Fruit fly (Drosophila melanogaster) whole organism, embryonic: ENCODE data around the gene sea.

Experiments used
- Antp ChIP-seq: fragments of 200-800 bp; sonication (Bioruptor generic); optimal IDR thresholded peaks from 3 replicates; lab custom pipeline; 2016; ENCODE audit warnings: missing biosample characterization, missing genetic modification characterization
- Atf-2 ChIP-seq: fragments of 200-800 bp; sonication (Bioruptor generic); optimal IDR thresholded peaks from 2 replicates; lab custom pipeline; 2016; ENCODE audit warnings: missing biosample characterization, missing genetic modification characterization
- Awh ChIP-seq: fragments of 200-800 bp; sonication (Bioruptor generic); IDR thresholded peaks from 2 replicates; pipeline ENCODE4, ENCODE4 v1.3.6; 2022; ENCODE audit warnings: missing biosample characterization, missing genetic modification characterization
- CG10267 ChIP-seq: fragments of 200-800 bp; sonication (Bioruptor generic); optimal IDR thresholded peaks from 2 replicates; lab custom pipeline; 2018; ENCODE audit warnings: missing biosample characterization, mild to moderate bottlenecking, missing genetic modification characterization, moderate library complexity
- CG11398 ChIP-seq: fragments of 200-800 bp; sonication (Bioruptor generic); optimal IDR thresholded peaks from 2 replicates; lab custom pipeline; 2016; ENCODE audit warnings: missing biosample characterization, missing genetic modification characterization
- CG11456 ChIP-seq: fragments of 200-800 bp; sonication (Bioruptor generic); IDR thresholded peaks from 3 replicates; pipeline ENCODE4 v1.3.6; 2022; ENCODE audit warnings: missing biosample characterization, missing genetic modification characterization
- CG11504 ChIP-seq: fragments of 200-800 bp; sonication (Bioruptor generic); optimal IDR thresholded peaks from 3 replicates; lab custom pipeline; 2019; ENCODE audit warnings: missing biosample characterization, mild to moderate bottlenecking, missing genetic modification characterization, moderate library complexity
- CG11695 ChIP-seq: fragments of 200-800 bp; sonication (Bioruptor generic); IDR thresholded peaks from 3 replicates; pipeline ENCODE4 v1.3.6; 2022; ENCODE audit warnings: missing biosample characterization, missing genetic modification characterization
- CG12104 ChIP-seq: fragments of 200-800 bp; sonication (Bioruptor generic); optimal IDR thresholded peaks from 3 replicates; lab custom pipeline; 2016; ENCODE audit warnings: missing biosample characterization, missing genetic modification characterization
- CG12659 ChIP-seq: fragments of 200-800 bp; sonication (Bioruptor generic); optimal IDR thresholded peaks from 3 replicates; lab custom pipeline; 2017; ENCODE audit warnings: mild to moderate bottlenecking, missing biosample characterization, missing genetic modification reagents, missing genetic modification characterization
- CG12942 ChIP-seq: fragments of 200-800 bp; sonication (Bioruptor generic); optimal IDR thresholded peaks from 3 replicates; lab custom pipeline; 2016; ENCODE audit warnings: missing biosample characterization, missing genetic modification characterization
- CG13894 ChIP-seq: fragments of 200-800 bp; sonication (Bioruptor generic); optimal IDR thresholded peaks from 3 replicates; lab custom pipeline; 2018; ENCODE audit warnings: missing biosample characterization, mild to moderate bottlenecking, missing genetic modification characterization, moderate library complexity
- CG14050 ChIP-seq: fragments of 200-800 bp; sonication (Bioruptor generic); IDR thresholded peaks from 3 replicates; pipeline ENCODE4 v1.3.6; 2022; ENCODE audit warnings: missing biosample characterization, missing genetic modification characterization
- CG16779 ChIP-seq: fragments of 200-800 bp; sonication (Bioruptor generic); IDR thresholded peaks from 2 replicates; pipeline ENCODE4 v1.3.6; 2022; ENCODE audit warnings: missing biosample characterization, missing genetic modification characterization
- CG17186 ChIP-seq: fragments of 200-800 bp; sonication (Bioruptor generic); optimal IDR thresholded peaks from 3 replicates; lab custom pipeline; 2017; ENCODE audit warnings: missing biosample characterization, missing genetic modification reagents, missing genetic modification characterization
- CG17361 ChIP-seq: fragments of 200-800 bp; sonication (Bioruptor generic); IDR thresholded peaks from 3 replicates; pipeline ENCODE4 v1.3.6; 2022; ENCODE audit warnings: missing biosample characterization, missing genetic modification characterization
- CG32767 ChIP-seq: fragments of 200-800 bp; sonication (Bioruptor generic); IDR thresholded peaks from 2 replicates; pipeline ENCODE4 v1.3.6; 2022; ENCODE audit warnings: missing biosample characterization, missing genetic modification characterization
- CG4617 ChIP-seq: fragments of 200-800 bp; sonication (Bioruptor generic); optimal IDR thresholded peaks from 3 replicates; lab custom pipeline; 2016; ENCODE audit warnings: missing biosample characterization, missing genetic modification characterization, borderline replicate concordance
- CG7372 ChIP-seq: fragments of 200-800 bp; sonication (Bioruptor generic); IDR thresholded peaks from 2 replicates; pipeline ENCODE4 v1.3.6; 2022; ENCODE audit warnings: missing biosample characterization, missing genetic modification characterization
- CG7745 ChIP-seq: fragments of 200-800 bp; sonication (Bioruptor generic); optimal IDR thresholded peaks from 2 replicates; lab custom pipeline; 2018; ENCODE audit warnings: missing biosample characterization, mild to moderate bottlenecking, missing genetic modification characterization, moderate library complexity
- CG7839 ChIP-seq: fragments of 200-800 bp; sonication (Bioruptor generic); optimal IDR thresholded peaks from 3 replicates; lab custom pipeline; 2018; ENCODE audit warnings: missing biosample characterization, mild to moderate bottlenecking, missing genetic modification characterization, moderate library complexity
- CG9215 ChIP-seq: fragments of 200-800 bp; sonication (Bioruptor generic); IDR thresholded peaks from 2 replicates; pipeline ENCODE4 v1.3.6; 2022; ENCODE audit warnings: missing biosample characterization, missing genetic modification characterization
- CG9727 ChIP-seq: fragments of 200-800 bp; sonication (Bioruptor generic); optimal IDR thresholded peaks from 3 replicates; lab custom pipeline; 2017; ENCODE audit warnings: missing biosample characterization, mild to moderate bottlenecking, missing genetic modification characterization
- CG9932 ChIP-seq: fragments of 200-800 bp; sonication (Bioruptor generic); IDR thresholded peaks from 2 replicates; pipeline ENCODE4 v1.3.6; 2022; ENCODE audit warnings: missing biosample characterization, missing genetic modification characterization
- Chrac-16 ChIP-seq: fragments of 200-800 bp; sonication (Bioruptor generic); optimal IDR thresholded peaks from 3 replicates; lab custom pipeline; 2016; ENCODE audit warnings: missing biosample characterization, missing genetic modification characterization
- D19A ChIP-seq: fragments of 200-800 bp; optimal IDR thresholded peaks from 3 replicates; lab custom pipeline; 2019; ENCODE audit warnings: missing biosample characterization, mild to moderate bottlenecking, missing genetic modification characterization, moderate library complexity
- Dp ChIP-seq: fragments of 200-800 bp; sonication (Bioruptor generic); optimal IDR thresholded peaks from 2 replicates; lab custom pipeline; 2018; ENCODE audit warnings: missing biosample characterization, mild to moderate bottlenecking, missing genetic modification characterization, moderate library complexity
- Ets97D ChIP-seq: fragments of 200-800 bp; sonication (Bioruptor generic); optimal IDR thresholded peaks from 3 replicates; lab custom pipeline; 2016; ENCODE audit warnings: missing biosample characterization, missing genetic modification characterization
- Med ChIP-seq: fragments of 200-800 bp; sonication (Bioruptor generic); peaks from one replicate; lab custom pipeline; 2016; ENCODE audit warnings: missing biosample characterization, missing genetic modification characterization, mild to moderate bottlenecking, inconsistent platforms, moderate library complexity
- NK7.1 ChIP-seq: fragments of 200-800 bp; sonication (Bioruptor generic); optimal IDR thresholded peaks from 3 replicates; lab custom pipeline; 2016; ENCODE audit warnings: missing biosample characterization, missing genetic modification characterization
- Nf-YA ChIP-seq: fragments of 200-800 bp; sonication (Bioruptor generic); IDR thresholded peaks from 2 replicates; pipeline ENCODE4 v1.3.6; 2022; ENCODE audit warnings: missing biosample characterization, missing genetic modification characterization
- Ptx1 ChIP-seq: fragments of 200-800 bp; sonication (Bioruptor generic); IDR thresholded peaks from 2 replicates; pipeline ENCODE4 v1.3.6; 2022; ENCODE audit warnings: missing biosample characterization, missing genetic modification characterization
- Sox102F ChIP-seq: fragments of 200-800 bp; sonication (Bioruptor generic); optimal IDR thresholded peaks from 2 replicates; lab custom pipeline; 2018; ENCODE audit warnings: missing biosample characterization, mild to moderate bottlenecking, missing genetic modification characterization, moderate library complexity
- Ssrp ChIP-seq: fragments of 200-800 bp; sonication (Bioruptor generic); optimal IDR thresholded peaks from 2 replicates; lab custom pipeline; 2018; ENCODE audit warnings: missing biosample characterization, mild to moderate bottlenecking, missing genetic modification characterization, moderate library complexity
- Trl ChIP-seq, 3 experiments: fragments of >200 bp in 2 of 3; fragments of 200-800 bp in 1 of 3; sonication (Bioruptor generic) in 1 of 3; optimal IDR thresholded peaks; 2 replicates in 1 of 3; 3 replicates in 2 of 3; lab custom pipeline; 2016 to 2017; ENCODE audit warnings: missing biosample characterization in 1 of 3, missing genetic modification characterization in 1 of 3
- Usf ChIP-seq: fragments of 200-800 bp; sonication (Bioruptor generic); optimal IDR thresholded peaks from 2 replicates; lab custom pipeline; 2017; ENCODE audit warnings: missing genotype, missing biosample characterization, missing genetic modification characterization
- bowl ChIP-seq: fragments of 200-800 bp; sonication (Bioruptor generic); IDR thresholded peaks from 2 replicates; pipeline ENCODE4 v1.3.6; 2022; ENCODE audit warnings: missing biosample characterization, missing genetic modification characterization
- caup ChIP-seq: fragments of 200-800 bp; sonication (Bioruptor generic); optimal IDR thresholded peaks from 3 replicates; lab custom pipeline; 2017; ENCODE audit warnings: missing biosample characterization, mild to moderate bottlenecking, missing genetic modification characterization, moderate library complexity; ENCODE audit not compliant: severe bottlenecking
- cwo ChIP-seq: fragments of 200-800 bp; sonication (Bioruptor generic); optimal IDR thresholded peaks from 3 replicates; lab custom pipeline; 2017; ENCODE audit warnings: missing biosample characterization, missing genetic modification characterization, mild to moderate bottlenecking, moderate library complexity, missing genetic modification reagents
- da ChIP-seq: fragments of 200-800 bp; sonication (Bioruptor generic); optimal IDR thresholded peaks from 2 replicates; lab custom pipeline; 2016; ENCODE audit warnings: missing biosample characterization, missing genetic modification characterization
- gcm2 ChIP-seq: fragments of 200-800 bp; sonication (Bioruptor generic); optimal IDR thresholded peaks from 2 replicates; lab custom pipeline; 2016; ENCODE audit warnings: missing biosample characterization, missing genetic modification characterization
- p53 ChIP-seq: fragments of 200-800 bp; sonication (Bioruptor generic); optimal IDR thresholded peaks from 2 replicates; lab custom pipeline; 2016; ENCODE audit warnings: missing biosample characterization, missing genetic modification characterization
- pb ChIP-seq: fragments of 200-800 bp; sonication (Bioruptor generic); optimal IDR thresholded peaks from 3 replicates; lab custom pipeline; 2016; ENCODE audit warnings: missing biosample characterization, missing genetic modification characterization
- repo ChIP-seq: fragments of 200-800 bp; sonication (Bioruptor generic); optimal IDR thresholded peaks from 2 replicates; lab custom pipeline; 2016; ENCODE audit warnings: missing biosample characterization, missing genetic modification characterization
- schlank ChIP-seq: fragments of 200-800 bp; sonication (Bioruptor generic); optimal IDR thresholded peaks from 2 replicates; lab custom pipeline; 2018; ENCODE audit warnings: missing biosample characterization, mild to moderate bottlenecking, missing genetic modification characterization
- sens-2 ChIP-seq: fragments of 200-800 bp; sonication (Bioruptor generic); IDR thresholded peaks from 2 replicates; pipeline ENCODE4 v1.3.6; 2022; ENCODE audit warnings: missing biosample characterization, missing genetic modification characterization
- slbo ChIP-seq: fragments of 200-800 bp; sonication (Bioruptor generic); IDR thresholded peaks from 2 replicates; pipeline ENCODE4 v1.3.6; 2022; ENCODE audit warnings: missing biosample characterization, missing genetic modification characterization
- trem ChIP-seq: fragments of 200-800 bp; optimal IDR thresholded peaks from 3 replicates; lab custom pipeline; 2019; ENCODE audit warnings: missing biosample characterization, mild to moderate bottlenecking, missing genetic modification characterization, moderate library complexity
- trh ChIP-seq: fragments of 200-800 bp; sonication (Bioruptor generic); optimal IDR thresholded peaks from 2 replicates; lab custom pipeline; 2016; ENCODE audit warnings: missing biosample characterization, missing genetic modification characterization

The sea gene

DNA sequence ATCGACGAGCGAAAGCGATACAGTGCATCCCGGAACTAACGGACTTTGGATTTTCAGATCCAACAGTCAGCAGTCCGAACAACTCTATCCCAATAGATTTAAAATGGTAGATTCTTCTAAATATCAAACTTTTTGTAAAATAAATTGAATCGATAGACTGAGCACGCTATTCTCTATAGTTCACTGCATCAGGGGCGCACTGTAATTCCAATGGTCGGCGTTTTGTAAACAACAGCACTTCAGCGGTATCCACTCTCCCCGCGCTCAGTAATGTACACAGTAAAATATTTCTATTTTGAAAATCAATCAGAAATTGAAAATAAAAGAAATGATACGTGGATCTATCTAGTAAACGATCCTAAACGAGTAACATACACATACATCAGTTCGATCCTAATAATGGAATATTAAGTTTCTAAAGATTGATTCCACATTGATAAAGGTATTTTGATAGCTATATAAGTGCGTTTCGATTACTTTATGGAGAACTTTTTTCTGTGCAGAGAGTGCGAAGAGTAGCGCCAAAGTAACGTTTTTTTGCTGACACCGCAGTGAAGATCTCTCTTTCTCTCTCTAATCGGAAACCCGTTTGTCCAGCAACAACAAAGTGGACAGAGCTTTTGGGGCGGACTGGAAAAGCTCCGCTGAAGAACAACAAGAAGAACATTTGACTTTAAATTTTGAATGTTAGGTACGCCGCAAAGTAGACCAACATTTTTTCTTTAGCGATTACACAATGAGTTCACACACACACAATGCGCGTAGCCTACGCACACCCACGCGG, 4.3 kb downstream of the sea start (continued):
- no peak for TF ChIP-seq Dp (GFP tag; lab: Kevin White, UChicago)
- peak; percentile 64 for TF ChIP-seq Ets97D (GFP tag; lab: Kevin White, UChicago)
- peak; percentile 59 for TF ChIP-seq trh
- peak; percentile 98 for TF ChIP-seq Med
- TF ChIP-seq Awh (GFP tag; lab: Robert Waterston, UW) = peak; percentile 94
- peak; percentile 92 for TF ChIP-seq cwo (GFP tag; lab: Kevin White, UChicago)
- peak; percentile 96 for TF ChIP-seq Ptx1 (GFP tag; lab: Robert Waterston, UW)
- TF ChIP-seq CG14050 (GFP tag; lab: Robert Waterston, UW) = peak; percentile 73
- TF ChIP-seq CG13894 (tag; lab: Kevin White, UChicago) = peak; percentile 91
- peak; percentile 48 for TF ChIP-seq p53 (GFP tag; lab: Kevin White, UChicago)
- peak; percentile 94 for TF ChIP-seq NK7.1 (GFP tag; lab: Kevin White, UChicago)
- peak; percentile 59 for TF ChIP-seq CG17186
- peak; percentile 74 for TF ChIP-seq sens-2
- no peak for TF ChIP-seq CG7745 (tag; lab: Kevin White, UChicago)
- TF ChIP-seq CG12659 (GFP tag; lab: Kevin White, UChicago) = peak; percentile 88
- peak; percentile 92 for TF ChIP-seq CG11456
- TF ChIP-seq Atf-2 (GFP tag; lab: Kevin White, UChicago) = peak; percentile 83
- peak; percentile 90 for TF ChIP-seq caup (GFP tag; lab: Kevin White, UChicago)
- peak; percentile 68; the same call in 1 of the 2 replicates for TF ChIP-seq CG32767 (GFP tag; lab: Robert Waterston, UW)
- TF ChIP-seq CG7372 = peak; percentile 86
- TF ChIP-seq gcm2 (GFP tag; lab: Kevin White, UChicago) = peak; percentile 82
- peak; percentile 81 for TF ChIP-seq CG11398 (GFP tag; lab: Kevin White, UChicago)
- peak; percentile 70 for TF ChIP-seq CG4617 (GFP tag; lab: Kevin White, UChicago)
- peak; percentile 91 for TF ChIP-seq pb (GFP tag; lab: Kevin White, UChicago)
- peak; percentile 89 for TF ChIP-seq D19A (tag; lab: Kevin White, UChicago)
- TF ChIP-seq Trl (optimal IDR thresholded peaks at IDR 0.05; lab: Kevin White, UChicago) = peak; percentile 48 to 90
- TF ChIP-seq Trl (GFP tag; optimal IDR thresholded peaks at IDR 0.05; lab: Kevin White, UChicago) = peak; percentile 96
- TF ChIP-seq CG11695 (GFP tag; lab: Robert Waterston, UW) = peak; percentile 90
- peak; percentile 88 for TF ChIP-seq repo
- TF ChIP-seq CG9727 (GFP tag; lab: Kevin White, UChicago) = peak; percentile 82
- peak; percentile 77 for TF ChIP-seq CG12942
- peak; percentile 85 for TF ChIP-seq trem (tag; lab: Kevin White, UChicago)
- TF ChIP-seq CG11504 (tag; lab: Kevin White, UChicago) = peak; percentile 95
- TF ChIP-seq CG12104 (GFP tag; lab: Kevin White, UChicago) = peak; percentile 92
- TF ChIP-seq da (GFP tag; lab: Kevin White, UChicago) = peak; percentile 36
- peak; percentile 90 for TF ChIP-seq Sox102F (GFP tag; lab: Kevin White, UChicago)
- TF ChIP-seq Antp (GFP tag; lab: Kevin White, UChicago) = peak; percentile 95
- TF ChIP-seq schlank (tag; lab: Kevin White, UChicago) = peak; percentile 84
- TF ChIP-seq Usf (GFP tag; lab: Kevin White, UChicago) = peak; percentile 66
- peak; percentile 94 for TF ChIP-seq CG16779 (GFP tag; lab: Robert Waterston, UW)
- peak; percentile 92 for TF ChIP-seq CG7839 (tag; lab: Kevin White, UChicago)
- peak; percentile 96 for TF ChIP-seq slbo (GFP tag; lab: Robert Waterston, UW)
- peak; percentile 92 for TF ChIP-seq CG9215
- peak; percentile 72 for TF ChIP-seq Ssrp
- TF ChIP-seq Nf-YA (GFP tag; lab: Robert Waterston, UW) = peak; percentile 88
- TF ChIP-seq CG9932 (GFP tag; lab: Robert Waterston, UW) = peak; percentile 94
- peak; percentile 88 for TF ChIP-seq CG10267 (tag; lab: Kevin White, UChicago)
- TF ChIP-seq bowl (GFP tag; lab: Robert Waterston, UW) = peak; percentile 67
- TF ChIP-seq Chrac-16 (GFP tag; lab: Kevin White, UChicago) = peak; percentile 83
- TF ChIP-seq CG17361 (GFP tag; lab: Robert Waterston, UW) = peak; percentile 96
